Fruit fly (Drosophila melanogaster): ENCODE results near the gene Uxs.
A peak's percentile ranks its signal among the peaks of the same experiment; 100 is the strongest.

Uxs gene

dm6 chr3L:8186627-8187396, 6.1 kb downstream of the Uxs start, which contains the start of the genes ERR and Atg18a:
Gene ERR (minus strand): TSS chr3L:8186671.
Gene Atg18a (plus strand): TSS chr3L:8186857.
- peak; percentile 88 for TF ChIP-seq Jra (GFP tag; optimal IDR thresholded peaks at IDR 0.05)
- no peak for TF ChIP-seq Hr78 (GFP tag; optimal IDR thresholded peaks at IDR 0.05)
- TF ChIP-seq sv (GFP tag; optimal IDR thresholded peaks at IDR 0.05), result peak; percentile 90
- no peak for TF ChIP-seq tai (GFP tag; optimal IDR thresholded peaks at IDR 0.05)
- TF ChIP-seq dsf (GFP tag; optimal IDR thresholded peaks at IDR 0.05; ENCODE audit: borderline replicate concordance), result peak; percentile 86
- TF ChIP-seq usp (GFP tag; optimal IDR thresholded peaks at IDR 0.05), result no peak
- TF ChIP-seq Sp1 (GFP tag; optimal IDR thresholded peaks at IDR 0.05), result peak; percentile 86
- TF ChIP-seq lola (GFP tag; optimal IDR thresholded peaks at IDR 0.05), result no peak
- TF ChIP-seq N (GFP tag; optimal IDR thresholded peaks at IDR 0.05), result peak; percentile 63
- peak; percentile 87 for TF ChIP-seq rgr (GFP tag; optimal IDR thresholded peaks at IDR 0.05)
- TF ChIP-seq HLH106 (tag; optimal IDR thresholded peaks at IDR 0.05), result peak; percentile 93
- no peak for TF ChIP-seq Abd-B (GFP tag; optimal IDR thresholded peaks at IDR 0.05)
- TF ChIP-seq dmrt93B (GFP tag; optimal IDR thresholded peaks at IDR 0.05), result peak; percentile 91
- peak; percentile 49 for TF ChIP-seq Rel (GFP tag; optimal IDR thresholded peaks at IDR 0.05)
- peak; percentile 69 for TF ChIP-seq Rel (tag; optimal IDR thresholded peaks at IDR 0.05)
- peak; percentile 5 for TF ChIP-seq Dif (GFP tag; optimal IDR thresholded peaks at IDR 0.05; ENCODE audit: partially characterized antibody)
- peak; percentile 74 for TF ChIP-seq GATAd (GFP tag; optimal IDR thresholded peaks at IDR 0.05)
- TF ChIP-seq OdsH (GFP tag; optimal IDR thresholded peaks at IDR 0.05), result peak; percentile 85
- peak; percentile 91 for TF ChIP-seq h (GFP tag; optimal IDR thresholded peaks at IDR 0.05)
- no peak for TF ChIP-seq brk (GFP tag; optimal IDR thresholded peaks at IDR 0.05)
- peak; percentile 87 for TF ChIP-seq fru (GFP tag; optimal IDR thresholded peaks at IDR 0.05)
- no peak for TF ChIP-seq Vsx2 (GFP tag; optimal IDR thresholded peaks at IDR 0.05; ENCODE audit: partially characterized antibody)
- TF ChIP-seq sage (GFP tag; optimal IDR thresholded peaks at IDR 0.05), result peak; percentile 50
- peak; percentile 84 for TF ChIP-seq ey (GFP tag; optimal IDR thresholded peaks at IDR 0.05)
- peak; percentile 36 for TF ChIP-seq jim (GFP tag; optimal IDR thresholded peaks at IDR 0.05)
- TF ChIP-seq dl (GFP tag; optimal IDR thresholded peaks at IDR 0.05; ENCODE audit: insufficient read depth in 1 of 2, partially characterized antibody in 2 of 2), result no peak
- peak; percentile 80 for TF ChIP-seq br (GFP tag; optimal IDR thresholded peaks at IDR 0.05)
- no peak for TF ChIP-seq pan (optimal IDR thresholded peaks at IDR 0.05)
- no peak for TF ChIP-seq Dfd (GFP tag; optimal IDR thresholded peaks at IDR 0.05)
- peak; percentile 76 for TF ChIP-seq psq (GFP tag; optimal IDR thresholded peaks at IDR 0.05)
- peak; percentile 85 for TF ChIP-seq CG9705 (GFP tag; optimal IDR thresholded peaks at IDR 0.05)
- TF ChIP-seq CG32264 (GFP tag; optimal IDR thresholded peaks at IDR 0.05), result peak; percentile 29
- peak; percentile 35 for TF ChIP-seq Mio (GFP tag; optimal IDR thresholded peaks at IDR 0.05)
- peak; percentile 88 for TF ChIP-seq Hr83 (GFP tag; optimal IDR thresholded peaks at IDR 0.05; ENCODE audit: poor library complexity, severe bottlenecking)
- TF ChIP-seq woc (GFP tag; optimal IDR thresholded peaks at IDR 0.05), result peak; percentile 91
- peak; percentile 90 for TF ChIP-seq Hnf4 (GFP tag; optimal IDR thresholded peaks at IDR 0.05)
- TF ChIP-seq Myc (optimal IDR thresholded peaks at IDR 0.05), result peak; percentile 49
- TF ChIP-seq foxo (GFP tag; optimal IDR thresholded peaks at IDR 0.05), result peak in 1 of 2 experiments; percentile 92
- TF ChIP-seq CrebA (GFP tag; optimal IDR thresholded peaks at IDR 0.05; ENCODE audit: borderline replicate concordance), result no peak

dm6 chr3L:8187397-8187811, 6.7 kb downstream of the Uxs start:
- TF ChIP-seq pan (optimal IDR thresholded peaks at IDR 0.05) (no peak), Myc (optimal IDR thresholded peaks at IDR 0.05) (no peak), CG9705 (GFP tag; optimal IDR thresholded peaks at IDR 0.05) (no peak), jim (GFP tag; optimal IDR thresholded peaks at IDR 0.05) (no peak)

Measured in whole organism, wandering third instar larva.